Worm (Caenorhabditis elegans) whole organism, L2 larva: Measurements from ENCODE around the gene F17C8.9.

Source experiments
- C34F6.9 ChIP-seq: fragments of 150-350 bp; optimal IDR thresholded peaks from 2 replicates; lab custom pipeline; 2014; ENCODE audit warnings: missing biosample characterization, missing genetic modification characterization
- F13H6.1 ChIP-seq: sonication (generic microtip); optimal IDR thresholded peaks from 2 replicates; lab custom pipeline; 2016; ENCODE audit warnings: missing genetic modification characterization, missing compliant biosample characterization
- R02D3.7 ChIP-seq: fragments of 150-350 bp; optimal IDR thresholded peaks from 2 replicates; lab custom pipeline; 2014; ENCODE audit warnings: missing biosample characterization, missing genetic modification characterization
- Y55F3AM.14 ChIP-seq: fragments of 200-800 bp; sonication (Bioruptor generic); optimal IDR thresholded peaks from 2 replicates; lab custom pipeline; 2018; ENCODE audit warnings: mild to moderate bottlenecking, missing genetic modification characterization, missing compliant biosample characterization
- ZK546.5 ChIP-seq: sonication (generic microtip); optimal IDR thresholded peaks from 2 replicates; lab custom pipeline; 2017; ENCODE audit warnings: missing biosample characterization, missing genetic modification characterization
- alr-1 ChIP-seq: fragments of 150-350 bp; optimal IDR thresholded peaks from 2 replicates; lab custom pipeline; 2014; ENCODE audit warnings: missing biosample characterization, missing genetic modification characterization
- aly-2 ChIP-seq: fragments of 150-350 bp; optimal IDR thresholded peaks from 2 replicates; lab custom pipeline; 2014; ENCODE audit warnings: missing biosample characterization, missing genetic modification characterization
- ama-1 ChIP-seq: fragments of 150-350 bp; optimal IDR thresholded peaks from 2 replicates; lab custom pipeline; 2018; ENCODE audit warnings: inconsistent platforms
- blmp-1 ChIP-seq: sonication (generic microtip); optimal IDR thresholded peaks from 2 replicates; lab custom pipeline; 2017; ENCODE audit warnings: missing genetic modification characterization, mild to moderate bottlenecking, missing compliant biosample characterization, antibody characterized with exemption, moderate library complexity; ENCODE audit not compliant: insufficient read depth
- ceh-16 ChIP-seq: fragments of 150-350 bp; optimal IDR thresholded peaks from 2 replicates; lab custom pipeline; 2014; ENCODE audit warnings: missing biosample characterization, missing genetic modification characterization
- ceh-82 ChIP-seq: fragments of 150-350 bp; optimal IDR thresholded peaks from 2 replicates; lab custom pipeline; 2014; ENCODE audit warnings: missing biosample characterization, missing genetic modification characterization
- crh-2 ChIP-seq: sonication (generic microtip); optimal IDR thresholded peaks from 2 replicates; lab custom pipeline; 2017; ENCODE audit warnings: missing biosample characterization, missing genetic modification characterization
- dmd-4 ChIP-seq: sonication (generic microtip); optimal IDR thresholded peaks from 2 replicates; lab custom pipeline; 2017; ENCODE audit warnings: missing biosample characterization, missing genetic modification characterization
- egl-27 ChIP-seq: sonication (generic microtip); optimal IDR thresholded peaks from 3 replicates; lab custom pipeline; 2017; ENCODE audit warnings: missing biosample characterization, missing genetic modification reagents, missing genetic modification characterization
- elt-1 ChIP-seq: fragments of 150-350 bp; optimal IDR thresholded peaks from 2 replicates; lab custom pipeline; 2014; ENCODE audit warnings: missing biosample characterization, missing genetic modification characterization
- elt-3 ChIP-seq: sonication (generic microtip); optimal IDR thresholded peaks from 2 replicates; lab custom pipeline; 2017; ENCODE audit warnings: missing biosample characterization, missing genetic modification characterization
- fos-1 ChIP-seq: fragments of 150-350 bp; optimal IDR thresholded peaks from 2 replicates; lab custom pipeline; 2014; ENCODE audit warnings: missing biosample characterization, missing genetic modification characterization
- gmeb-1 ChIP-seq: fragments of 150-350 bp; optimal IDR thresholded peaks from 2 replicates; lab custom pipeline; 2014; ENCODE audit warnings: missing biosample characterization, missing genetic modification characterization
- lin-11 ChIP-seq: fragments of 150-350 bp; sonication (generic microtip); optimal IDR thresholded peaks from 2 replicates; lab custom pipeline; 2014; ENCODE audit warnings: missing biosample characterization, missing genetic modification characterization, inconsistent platforms, mixed read lengths
- lin-13 ChIP-seq: fragments of 150-350 bp; optimal IDR thresholded peaks from 2 replicates; lab custom pipeline; 2014; ENCODE audit warnings: missing biosample characterization, missing genetic modification reagents, missing genetic modification characterization
- lin-39 ChIP-seq: fragments of 150-350 bp; optimal IDR thresholded peaks from 2 replicates; lab custom pipeline; 2014; ENCODE audit warnings: missing biosample characterization, missing genetic modification reagents, missing genetic modification characterization
- lsy-2 ChIP-seq, 2 experiments: fragments of 150-350 bp in 1 of 2; sonication (generic microtip) in 1 of 2; optimal IDR thresholded peaks; 2 replicates each; lab custom pipeline; 2014 to 2017; ENCODE audit warnings: missing biosample characterization in 2 of 2, missing genetic modification characterization in 2 of 2
- mab-5 ChIP-seq: fragments of 150-350 bp; optimal IDR thresholded peaks from 2 replicates; lab custom pipeline; 2014; ENCODE audit warnings: missing biosample characterization, missing genetic modification characterization
- mbf-1 ChIP-seq: sonication (generic microtip); optimal IDR thresholded peaks from 2 replicates; lab custom pipeline; 2017; ENCODE audit warnings: missing biosample characterization, missing genetic modification characterization
- mdl-1 ChIP-seq, 2 experiments: fragments of 150-350 bp in 1 of 2; sonication (generic microtip) in 1 of 2; optimal IDR thresholded peaks; 2 replicates each; lab custom pipeline; 2017; ENCODE audit warnings: missing biosample characterization in 2 of 2, missing genetic modification characterization in 2 of 2
- nhr-10 ChIP-seq: sonication (generic microtip); optimal IDR thresholded peaks from 2 replicates; lab custom pipeline; 2017; ENCODE audit warnings: missing biosample characterization, missing genetic modification characterization
- nhr-11 ChIP-seq: fragments of 150-350 bp; optimal IDR thresholded peaks from 2 replicates; lab custom pipeline; 2014; ENCODE audit warnings: missing biosample characterization, missing genetic modification characterization
- nhr-12 ChIP-seq: fragments of 150-350 bp; optimal IDR thresholded peaks from 2 replicates; lab custom pipeline; 2014; ENCODE audit warnings: missing biosample characterization, missing genetic modification characterization
- nhr-129 ChIP-seq: fragments of 150-350 bp; optimal IDR thresholded peaks from 2 replicates; lab custom pipeline; 2014; ENCODE audit warnings: missing biosample characterization, missing genetic modification characterization
- nhr-21 ChIP-seq: fragments of 150-350 bp; optimal IDR thresholded peaks from 2 replicates; lab custom pipeline; 2014; ENCODE audit warnings: missing biosample characterization, missing genetic modification characterization
- nhr-23 ChIP-seq: fragments of 150-350 bp; optimal IDR thresholded peaks from 2 replicates; lab custom pipeline; 2014; ENCODE audit warnings: missing biosample characterization, missing genetic modification reagents, missing genetic modification characterization
- nhr-237 ChIP-seq: fragments of 150-350 bp; optimal IDR thresholded peaks from 2 replicates; lab custom pipeline; 2014; ENCODE audit warnings: missing biosample characterization, missing genetic modification characterization
- nhr-25 ChIP-seq: fragments of 150-350 bp; sonication (generic microtip); optimal IDR thresholded peaks from 3 replicates; lab custom pipeline; 2014; ENCODE audit warnings: missing biosample characterization, missing genetic modification characterization
- nhr-6 ChIP-seq: fragments of 150-350 bp; optimal IDR thresholded peaks from 2 replicates; lab custom pipeline; 2014; ENCODE audit warnings: missing biosample characterization, missing genetic modification characterization
- nhr-77 ChIP-seq: fragments of 150-350 bp; optimal IDR thresholded peaks from 2 replicates; lab custom pipeline; 2014; ENCODE audit warnings: missing biosample characterization, missing genetic modification characterization
- peb-1 ChIP-seq: fragments of 150-350 bp; optimal IDR thresholded peaks from 2 replicates; lab custom pipeline; 2014; ENCODE audit warnings: missing biosample characterization, missing genetic modification characterization
- sem-4 ChIP-seq: fragments of 150-350 bp; optimal IDR thresholded peaks from 2 replicates; lab custom pipeline; 2014; ENCODE audit warnings: missing biosample characterization, missing genetic modification reagents, missing genetic modification characterization
- skn-1 ChIP-seq: sonication (generic microtip); optimal IDR thresholded peaks from 2 replicates; lab custom pipeline; 2017; ENCODE audit warnings: missing biosample characterization, missing genetic modification characterization
- sma-9 ChIP-seq, 2 experiments: fragments of 150-350 bp in 1 of 2; sonication (generic microtip) in 1 of 2; optimal IDR thresholded peaks; 2 replicates each; lab custom pipeline; 2014 to 2016; ENCODE audit warnings: missing genetic modification characterization in 2 of 2, mild to moderate bottlenecking in 1 of 2, missing biosample characterization in 1 of 2, missing compliant biosample characterization in 1 of 2, missing genetic modification reagents in 1 of 2, moderate library complexity in 1 of 2
- snpc-4 ChIP-seq: fragments of 150-350 bp; optimal IDR thresholded peaks from 2 replicates; lab custom pipeline; 2014; ENCODE audit warnings: missing biosample characterization, missing genetic modification characterization
- unc-39 ChIP-seq: fragments of 150-350 bp; optimal IDR thresholded peaks from 2 replicates; lab custom pipeline; 2014; ENCODE audit warnings: missing biosample characterization, missing genetic modification characterization
- unc-55 ChIP-seq: fragments of 150-350 bp; sonication (generic microtip); optimal IDR thresholded peaks from 3 replicates; lab custom pipeline; 2014; ENCODE audit warnings: missing biosample characterization, missing genetic modification reagents, missing genetic modification characterization
- unc-62 ChIP-seq: fragments of 150-350 bp; optimal IDR thresholded peaks from 2 replicates; lab custom pipeline; 2014; ENCODE audit warnings: missing biosample characterization, missing genetic modification reagents, missing genetic modification characterization
- zag-1 ChIP-seq: fragments of 150-350 bp; optimal IDR thresholded peaks from 2 replicates; lab custom pipeline; 2014; ENCODE audit warnings: missing biosample characterization, missing genetic modification characterization
- ztf-1 ChIP-seq: fragments of 200-800 bp; sonication (Bioruptor generic); conservative IDR thresholded peaks from 2 replicates; pipeline ENCODE4 v1.3.6; 2022; ENCODE audit warnings: missing genetic modification characterization, missing compliant biosample characterization
- ztf-11 ChIP-seq: sonication (generic microtip); optimal IDR thresholded peaks from 2 replicates; lab custom pipeline; 2017; ENCODE audit warnings: missing biosample characterization, missing genetic modification characterization
- ztf-4 ChIP-seq: fragments of 150-350 bp; optimal IDR thresholded peaks from 2 replicates; lab custom pipeline; 2014; ENCODE audit warnings: missing biosample characterization, missing genetic modification characterization

The F17C8.9 gene

DNA sequence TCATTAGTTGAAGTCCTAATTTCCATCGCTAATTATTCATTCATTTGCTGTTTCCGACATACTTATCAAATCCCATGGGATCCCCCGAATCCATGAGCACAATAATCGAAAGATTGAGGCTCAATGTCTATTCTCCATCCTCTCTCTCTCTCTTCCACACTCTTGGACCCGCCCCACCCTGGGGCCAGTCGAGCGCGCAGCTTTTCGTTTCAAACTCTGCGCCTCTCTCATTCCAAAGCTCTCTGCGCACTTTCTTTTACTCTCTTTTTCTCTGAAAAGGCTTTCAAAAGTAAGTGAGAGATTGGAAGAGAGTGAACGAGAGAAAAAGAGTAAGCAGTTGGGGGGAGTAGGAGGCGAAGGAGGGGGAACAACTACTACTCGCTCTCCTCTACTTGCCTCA lies 12.4 kb upstream of the F17C8.9 start, which contains the start of gene acy-1 (continued):
- TF ChIP-seq sma-9 (GFP tag; optimal IDR thresholded peaks at IDR 0.05; lab: Kevin White, UChicago), result peak; percentile 67
- no peak for TF ChIP-seq sma-9 (tag; optimal IDR thresholded peaks at IDR 0.05; lab: Kevin White, UChicago)

DNA sequence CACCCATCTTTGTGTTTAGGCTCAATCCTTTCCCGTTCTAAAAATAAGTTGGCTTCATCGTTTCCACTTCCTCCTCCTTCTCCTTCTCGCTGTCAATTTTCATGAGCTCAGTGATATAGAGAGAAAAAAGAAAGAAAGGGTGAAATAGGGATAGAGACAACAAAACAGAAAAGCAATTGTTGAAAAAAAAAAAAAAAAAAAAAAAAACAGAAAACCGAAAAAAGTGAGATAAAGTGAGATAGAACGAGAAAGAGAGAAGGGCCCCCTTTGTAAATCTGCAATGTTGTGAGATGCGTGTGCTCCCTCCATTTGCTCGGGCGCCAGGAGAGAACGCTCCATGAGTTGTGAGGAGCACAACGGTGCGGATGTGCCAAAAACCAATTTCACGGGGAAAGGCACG lies 10.2 kb upstream of the F17C8.9 start:
- peak in 1 of 2 experiments; percentile 35 for TF ChIP-seq lsy-2 (tag; optimal IDR thresholded peaks at IDR 0.05; lab: Kevin White, UChicago)
- peak; percentile 54 for TF ChIP-seq unc-55 (GFP tag; lab: Kevin White, UChicago)
- TF ChIP-seq F13H6.1 (tag; lab: Kevin White, UChicago), result peak; percentile 29
- TF ChIP-seq gmeb-1, result no peak
- TF ChIP-seq sma-9 (GFP tag; optimal IDR thresholded peaks at IDR 0.05; lab: Kevin White, UChicago), result peak; percentile 26
- TF ChIP-seq sma-9 (tag; optimal IDR thresholded peaks at IDR 0.05; lab: Kevin White, UChicago), result no peak
- no peak for TF ChIP-seq aly-2 (tag; lab: Kevin White, UChicago)
- no peak for TF ChIP-seq unc-62 (GFP tag; lab: Kevin White, UChicago)
- peak; percentile 77 for TF ChIP-seq C34F6.9 (tag; lab: Kevin White, UChicago)
- TF ChIP-seq ceh-16 (tag; lab: Kevin White, UChicago), result no peak

DNA sequence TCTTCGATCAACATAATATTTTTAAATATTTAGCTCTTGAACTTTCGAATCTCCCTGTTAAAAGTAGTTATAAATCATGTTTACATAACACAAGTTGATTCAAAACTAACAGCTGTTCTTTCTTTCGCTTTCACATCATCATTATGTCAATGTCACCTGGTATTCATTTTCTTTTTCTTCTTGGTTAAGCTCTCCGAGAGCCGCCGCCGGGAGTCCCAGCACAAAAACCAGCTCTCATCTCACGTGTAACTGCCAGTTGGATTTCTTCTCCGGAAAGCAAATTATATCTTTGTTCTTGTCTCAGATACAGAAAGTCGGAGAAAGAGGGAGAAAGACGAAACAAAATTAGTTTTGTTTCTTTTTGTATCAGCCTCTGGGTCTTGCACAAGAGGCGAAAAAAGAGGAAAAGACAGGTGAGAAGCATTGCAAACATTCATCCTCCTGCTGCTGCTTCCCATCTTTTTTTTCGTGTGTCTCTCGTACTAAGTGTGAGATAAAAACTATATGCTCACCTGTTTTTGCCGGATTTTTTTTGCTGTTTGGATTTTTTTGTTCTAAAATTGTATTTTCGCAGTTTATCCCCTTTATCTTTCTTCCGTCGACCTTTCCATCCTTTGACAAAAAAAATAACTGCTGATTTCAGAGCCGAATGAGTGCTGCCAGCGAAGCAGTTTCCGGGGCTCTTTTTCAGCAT lies 2.7 kb upstream of the F17C8.9 start, which contains the start of gene F17C8.3:
Gene F17C8.3, plus strand, starts transcription at position 644 of the 694 bp plus-strand sequence.
- TF ChIP-seq egl-27 (no peak), unc-55 (GFP tag; lab: Kevin White, UChicago) (no peak), mdl-1 (tag; optimal IDR thresholded peaks at IDR 0.05; lab: Kevin White, UChicago) (no peak), peb-1 (tag; lab: Kevin White, UChicago) (no peak), crh-2 (tag; lab: Kevin White, UChicago) (no peak), nhr-10 (no peak), F13H6.1 (tag; lab: Kevin White, UChicago) (peak; percentile 73), sma-9 (GFP tag; optimal IDR thresholded peaks at IDR 0.05; lab: Kevin White, UChicago) (peak; percentile 56), sma-9 (tag; optimal IDR thresholded peaks at IDR 0.05; lab: Kevin White, UChicago) (no peak), unc-62 (GFP tag; lab: Kevin White, UChicago) (no peak), lin-39 (tag; lab: Kevin White, UChicago) (no peak), fos-1 (tag; lab: Kevin White, UChicago) (no peak), ztf-1 (no peak), alr-1 (tag; lab: Kevin White, UChicago) (no peak), Y55F3AM.14 (GFP tag; lab: Kevin White, UChicago) (no peak), skn-1 (no peak), zag-1 (tag; lab: Kevin White, UChicago) (no peak), nhr-237 (tag; lab: Kevin White, UChicago) (no peak), blmp-1 (tag; lab: Kevin White, UChicago) (no peak), ztf-11 (no peak), nhr-23 (no peak), nhr-77 (tag; lab: Kevin White, UChicago) (no peak), lin-13 (GFP tag; lab: Kevin White, UChicago) (no peak), R02D3.7 (tag; lab: Kevin White, UChicago) (no peak), aly-2 (tag; lab: Kevin White, UChicago) (no peak), nhr-11 (tag; lab: Kevin White, UChicago) (no peak), ZK546.5 (no peak), mab-5 (peak; percentile 32), ceh-16 (tag; lab: Kevin White, UChicago) (no peak), elt-1 (tag; lab: Kevin White, UChicago) (no peak), gmeb-1 (no peak), dmd-4 (no peak), lin-11 (no peak), lsy-2 (tag; optimal IDR thresholded peaks at IDR 0.05; lab: Kevin White, UChicago) (peak in 1 of 2 experiments; percentile 56), nhr-129 (tag; lab: Kevin White, UChicago) (peak; percentile 15), nhr-25 (tag; lab: Kevin White, UChicago) (no peak), unc-39 (tag; lab: Kevin White, UChicago) (no peak), snpc-4 (tag; lab: Kevin White, UChicago) (no peak), mbf-1 (no peak), nhr-12 (no peak), ceh-82 (no peak), ama-1 (lab: Kevin White, UChicago) (no peak), ztf-4 (tag; lab: Kevin White, UChicago) (no peak), nhr-21 (tag; lab: Kevin White, UChicago) (no peak), elt-3 (tag; lab: Kevin White, UChicago) (no peak), C34F6.9 (tag; lab: Kevin White, UChicago) (peak; percentile 47), nhr-6 (tag; lab: Kevin White, UChicago) (no peak), sem-4 (no peak)
